Fruit fly (Drosophila melanogaster) whole organism, embryonic: ENCODE measurements around the gene CG42727.

ENCODE experiments used
- Abd-B ChIP-seq: fragments of 200-800 bp; sonication (Bioruptor generic); optimal IDR thresholded peaks from 2 replicates; lab custom pipeline; 2018; ENCODE audit warnings: missing biosample characterization, mild to moderate bottlenecking, missing genetic modification characterization, moderate library complexity
- Adf1 ChIP-seq: fragments of 200-800 bp; sonication (Bioruptor generic); IDR thresholded peaks from 2 replicates; pipeline ENCODE4 v1.3.6; 2022; ENCODE audit warnings: missing biosample characterization, missing genetic modification characterization
- CG10274 ChIP-seq: fragments of 200-800 bp; sonication (Bioruptor generic); optimal IDR thresholded peaks from 3 replicates; lab custom pipeline; 2017; ENCODE audit warnings: missing biosample characterization, mild to moderate bottlenecking, missing genetic modification characterization
- CG11247 ChIP-seq: fragments of 200-800 bp; sonication (Bioruptor generic); IDR thresholded peaks from 2 replicates; pipeline ENCODE4 v1.3.6; 2022; ENCODE audit warnings: missing biosample characterization, missing genetic modification characterization
- CG13424 ChIP-seq: fragments of 200-800 bp; sonication (Bioruptor generic); optimal IDR thresholded peaks from 2 replicates; lab custom pipeline; 2019; ENCODE audit warnings: missing biosample characterization, mild to moderate bottlenecking, missing genetic modification characterization, moderate library complexity
- CG14441 ChIP-seq: fragments of 200-800 bp; sonication (Bioruptor generic); IDR thresholded peaks from 2 replicates; pipeline ENCODE4 v1.3.6; 2022; ENCODE audit warnings: missing biosample characterization, missing genetic modification characterization
- CG14667 ChIP-seq: fragments of 200-800 bp; sonication (Bioruptor generic); IDR thresholded peaks from 2 replicates; pipeline ENCODE4 v1.3.6; 2022; ENCODE audit warnings: missing biosample characterization, missing genetic modification characterization
- CG14710 ChIP-seq: fragments of 200-800 bp; sonication (Bioruptor generic); optimal IDR thresholded peaks from 3 replicates; lab custom pipeline; 2019; ENCODE audit warnings: missing biosample characterization, mild to moderate bottlenecking, missing genetic modification characterization, moderate library complexity
- CG14860 ChIP-seq: fragments of 200-800 bp; sonication (Bioruptor generic); IDR thresholded peaks from 3 replicates; pipeline ENCODE4 v1.3.6; 2022; ENCODE audit warnings: missing biosample characterization, missing genetic modification characterization; ENCODE audit not compliant: partially characterized antibody
- CG17802 ChIP-seq: fragments of 200-800 bp; sonication (Bioruptor generic); optimal IDR thresholded peaks from 2 replicates; lab custom pipeline; 2018; ENCODE audit warnings: missing biosample characterization, mild to moderate bottlenecking, missing genetic modification characterization, moderate library complexity
- CG1792 ChIP-seq: fragments of 200-800 bp; sonication (Bioruptor generic); optimal IDR thresholded peaks from 2 replicates; lab custom pipeline; 2016; ENCODE audit warnings: missing biosample characterization, missing genetic modification characterization
- CG30403 ChIP-seq: fragments of 200-800 bp; sonication (Bioruptor generic); optimal IDR thresholded peaks from 3 replicates; lab custom pipeline; 2016; ENCODE audit warnings: missing biosample characterization, missing genetic modification characterization
- CG31224 ChIP-seq: fragments of 200-800 bp; sonication (Bioruptor generic); IDR thresholded peaks from 2 replicates; pipeline ENCODE4 v1.3.6; 2022; ENCODE audit warnings: missing biosample characterization, missing genetic modification characterization
- CG32767 ChIP-seq: fragments of 200-800 bp; sonication (Bioruptor generic); IDR thresholded peaks from 2 replicates; pipeline ENCODE4 v1.3.6; 2022; ENCODE audit warnings: missing biosample characterization, missing genetic modification characterization
- CG3726 ChIP-seq: fragments of 200-800 bp; sonication (Bioruptor generic); IDR thresholded peaks from 3 replicates; pipeline ENCODE4, ENCODE4 v1.3.6; 2022; ENCODE audit warnings: missing biosample characterization, missing genetic modification characterization
- CG5953 ChIP-seq: fragments of 200-800 bp; sonication (Bioruptor generic); IDR thresholded peaks from 2 replicates; pipeline ENCODE4 v1.3.6; 2022; ENCODE audit warnings: missing biosample characterization, missing genetic modification characterization
- CG7556 ChIP-seq: fragments of 200-800 bp; sonication (Bioruptor generic); optimal IDR thresholded peaks from 2 replicates; lab custom pipeline; 2017; ENCODE audit warnings: missing biosample characterization, mild to moderate bottlenecking, missing genetic modification characterization
- CG7963 ChIP-seq: fragments of 200-800 bp; sonication (Bioruptor generic); IDR thresholded peaks from 3 replicates; pipeline ENCODE4 v1.3.6; 2022; ENCODE audit warnings: missing biosample characterization, missing genetic modification characterization; ENCODE audit not compliant: partially characterized antibody
- CG8944 ChIP-seq: fragments of 200-800 bp; sonication (Bioruptor generic); optimal IDR thresholded peaks from 3 replicates; lab custom pipeline; 2016; ENCODE audit warnings: missing biosample characterization, missing genetic modification characterization
- CoRest ChIP-seq: fragments of 200-800 bp; sonication (Bioruptor generic); optimal IDR thresholded peaks from 3 replicates; lab custom pipeline; 2018; ENCODE audit warnings: missing biosample characterization, mild to moderate bottlenecking, missing genetic modification characterization, moderate library complexity
- D ChIP-seq, 2 experiments: fragments of 200-800 bp in 1 of 2; fragments of >200 bp in 1 of 2; sonication (Bioruptor generic) in 1 of 2; optimal IDR thresholded peaks; 2 replicates in 1 of 2; 3 replicates in 1 of 2; lab custom pipeline; 2017; ENCODE audit warnings: mild to moderate bottlenecking in 1 of 2, missing biosample characterization in 1 of 2, missing genetic modification characterization in 1 of 2, missing genetic modification reagents in 1 of 2
- Doc2 ChIP-seq: fragments of 200-800 bp; sonication (Bioruptor generic); IDR thresholded peaks from 2 replicates; pipeline ENCODE4 v1.3.6; 2022; ENCODE audit warnings: missing biosample characterization, missing genetic modification characterization
- Elba2 ChIP-seq: fragments of 200-800 bp; sonication (Bioruptor generic); optimal IDR thresholded peaks from 3 replicates; lab custom pipeline; 2016; ENCODE audit warnings: missing biosample characterization, missing genetic modification characterization
- HmgZ ChIP-seq: fragments of 200-800 bp; sonication (Bioruptor generic); optimal IDR thresholded peaks from 2 replicates; lab custom pipeline; 2018; ENCODE audit warnings: missing biosample characterization, mild to moderate bottlenecking, missing genetic modification characterization
- MBD-R2 ChIP-seq: fragments of 200-800 bp; sonication (Bioruptor generic); IDR thresholded peaks from 2 replicates; pipeline ENCODE4 v1.3.6; 2022; ENCODE audit warnings: missing biosample characterization, missing genetic modification characterization
- Rfx ChIP-seq: fragments of 200-800 bp; sonication (Bioruptor generic); IDR thresholded peaks from 2 replicates; pipeline ENCODE4 v1.3.6; 2022; ENCODE audit warnings: missing biosample characterization, missing genetic modification characterization
- Rx ChIP-seq: fragments of 200-800 bp; sonication (Bioruptor generic); IDR thresholded peaks from 2 replicates; pipeline ENCODE4 v1.3.6; 2022; ENCODE audit warnings: missing biosample characterization, missing genetic modification characterization
- chif ChIP-seq, 2 experiments: fragments of 200-800 bp; sonication (Bioruptor generic); optimal IDR thresholded peaks; 3 replicates each; lab custom pipeline; 2016; ENCODE audit warnings: missing biosample characterization in 2 of 2, missing genetic modification characterization in 2 of 2
- ci ChIP-seq: fragments of 200-800 bp; sonication (Bioruptor generic); IDR thresholded peaks from 3 replicates; pipeline ENCODE4 v1.3.6; 2022; ENCODE audit warnings: missing biosample characterization, missing genetic modification characterization
- crol ChIP-seq: fragments of 200-800 bp; sonication (Bioruptor generic); IDR thresholded peaks from 2 replicates; pipeline ENCODE4 v1.3.6; 2022; ENCODE audit warnings: missing biosample characterization, missing genetic modification characterization
- ems ChIP-seq: fragments of 200-800 bp; sonication (Bioruptor generic); optimal IDR thresholded peaks from 3 replicates; lab custom pipeline; 2016; ENCODE audit warnings: missing biosample characterization, missing genetic modification characterization
- gce ChIP-seq: fragments of 200-800 bp; sonication (Bioruptor generic); IDR thresholded peaks from 3 replicates; pipeline ENCODE4 v1.3.6; 2022; ENCODE audit warnings: missing biosample characterization, missing genetic modification characterization
- gcm ChIP-seq: fragments of 200-800 bp; sonication (Bioruptor generic); optimal IDR thresholded peaks from 2 replicates; lab custom pipeline; 2019; ENCODE audit warnings: missing biosample characterization, mild to moderate bottlenecking, missing genetic modification characterization, moderate library complexity
- h ChIP-seq: fragments of >200 bp; optimal IDR thresholded peaks from 2 replicates; lab custom pipeline; 2017
- hbn ChIP-seq: fragments of 200-800 bp; sonication (Bioruptor generic); IDR thresholded peaks from 2 replicates; pipeline ENCODE4 v1.3.6; 2022; ENCODE audit warnings: missing biosample characterization, missing genetic modification characterization; ENCODE audit not compliant: partially characterized antibody
- hth ChIP-seq: fragments of >200 bp; optimal IDR thresholded peaks from 2 replicates; lab custom pipeline; 2017; ENCODE audit warnings: inconsistent platforms
- ind ChIP-seq: fragments of 200-800 bp; sonication (Bioruptor generic); optimal IDR thresholded peaks from 3 replicates; lab custom pipeline; 2016; ENCODE audit warnings: missing biosample characterization, missing genetic modification characterization
- mam ChIP-seq: fragments of 200-800 bp; sonication (Bioruptor generic); optimal IDR thresholded peaks from 3 replicates; lab custom pipeline; 2016; ENCODE audit warnings: missing biosample characterization, missing genetic modification characterization
- nmo ChIP-seq: fragments of 200-800 bp; sonication (Bioruptor generic); optimal IDR thresholded peaks from 2 replicates; lab custom pipeline; 2018; ENCODE audit warnings: missing biosample characterization, mild to moderate bottlenecking, missing genetic modification characterization, moderate library complexity
- pho ChIP-seq: fragments of 200-800 bp; sonication (Bioruptor generic); optimal IDR thresholded peaks from 2 replicates; lab custom pipeline; 2016; ENCODE audit warnings: missing biosample characterization, missing genetic modification characterization
- phol ChIP-seq: fragments of 200-800 bp; sonication (Bioruptor generic); optimal IDR thresholded peaks from 3 replicates; lab custom pipeline; 2018; ENCODE audit warnings: missing biosample characterization, mild to moderate bottlenecking, missing genetic modification characterization, moderate library complexity
- ranshi ChIP-seq: fragments of 200-800 bp; sonication (Bioruptor generic); IDR thresholded peaks from 2 replicates; pipeline ENCODE4 v1.3.6; 2022; ENCODE audit warnings: missing biosample characterization, missing genetic modification characterization
- sima ChIP-seq: fragments of 200-800 bp; sonication (Bioruptor generic); optimal IDR thresholded peaks from 2 replicates; lab custom pipeline; 2016; ENCODE audit warnings: missing biosample characterization, missing genetic modification characterization
- sisA ChIP-seq: fragments of 200-800 bp; sonication (Bioruptor generic); IDR thresholded peaks from 2 replicates; pipeline ENCODE4 v1.3.6; 2022; ENCODE audit warnings: missing biosample characterization, missing genetic modification characterization
- slbo ChIP-seq: fragments of 200-800 bp; sonication (Bioruptor generic); IDR thresholded peaks from 2 replicates; pipeline ENCODE4 v1.3.6; 2022; ENCODE audit warnings: missing biosample characterization, missing genetic modification characterization
- slp2 ChIP-seq: fragments of 200-800 bp; sonication (Bioruptor generic); optimal IDR thresholded peaks from 2 replicates; lab custom pipeline; 2016; ENCODE audit warnings: missing biosample characterization, missing genetic modification characterization
- stc ChIP-seq: fragments of 200-800 bp; sonication (Bioruptor generic); IDR thresholded peaks from 2 replicates; pipeline ENCODE4 v1.3.6; 2022; ENCODE audit warnings: missing biosample characterization, missing genetic modification characterization
- tin ChIP-seq: fragments of 200-800 bp; sonication (Bioruptor generic); optimal IDR thresholded peaks from 3 replicates; lab custom pipeline; 2016; ENCODE audit warnings: missing biosample characterization, missing genetic modification characterization
- ttk ChIP-seq: fragments of 200-800 bp; sonication (Bioruptor generic); IDR thresholded peaks from 2 replicates; pipeline ENCODE4 v2.1.2; 2022; ENCODE audit warnings: missing biosample characterization, missing genetic modification characterization
- unpg ChIP-seq: fragments of 200-800 bp; sonication (Bioruptor generic); optimal IDR thresholded peaks from 3 replicates; lab custom pipeline; 2018; ENCODE audit warnings: missing biosample characterization, mild to moderate bottlenecking, missing genetic modification characterization, moderate library complexity
- vfl ChIP-seq: fragments of 200-800 bp; sonication (Bioruptor generic); optimal IDR thresholded peaks from 2 replicates; lab custom pipeline; 2016; ENCODE audit warnings: missing biosample characterization, missing genetic modification characterization
- zfh1 ChIP-seq: fragments of 200-800 bp; sonication (Bioruptor generic); IDR thresholded peaks from 3 replicates; pipeline ENCODE4 v1.3.6; 2022; ENCODE audit warnings: missing biosample characterization, missing genetic modification characterization

Gene CG42727

DNA sequence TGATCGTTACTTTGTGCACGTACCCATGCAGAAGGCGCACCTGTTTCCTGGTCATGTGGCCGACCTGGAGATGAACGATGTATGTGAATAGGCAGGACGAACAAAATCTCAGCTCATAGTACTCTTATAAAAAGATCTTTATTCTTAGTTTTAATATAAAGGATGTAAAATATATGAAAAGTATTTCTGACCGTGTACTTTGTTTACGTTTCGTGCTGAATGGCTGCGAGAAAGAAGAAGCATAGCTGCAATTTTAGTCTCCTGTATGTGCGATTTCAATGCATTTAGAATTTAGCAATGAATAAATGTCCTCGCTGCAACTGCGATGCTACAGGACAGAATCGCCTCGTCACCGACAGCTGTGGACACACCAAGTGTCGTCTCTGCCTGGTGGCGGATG lies at the start of gene CG42727, which contains the start of gene CG42726 (continued):
- TF ChIP-seq Elba2 (GFP tag; lab: Kevin White, UChicago) (no peak), CG3726 (GFP tag; lab: Robert Waterston, UW) (no peak), Rx (GFP tag; lab: Robert Waterston, UW) (0 out of 2 replicates have a peak, but pooled peaks have one; percentile 24), chif (GFP tag; optimal IDR thresholded peaks at IDR 0.05; lab: Kevin White, UChicago) (no peak), CG14710 (tag; lab: Kevin White, UChicago) (peak; percentile 26), ind (GFP tag; lab: Kevin White, UChicago) (peak; percentile 39), mam (peak; percentile 33), gcm (GFP tag; lab: Kevin White, UChicago) (peak; percentile 7), CG5953 (no peak), CG32767 (GFP tag; lab: Robert Waterston, UW) (no peak), CG7963 (GFP tag; lab: Robert Waterston, UW) (0 out of 3 replicates have a peak, but pooled peaks have one; percentile 16), ranshi (GFP tag; lab: Robert Waterston, UW) (peak; percentile 41; the same call in 1 of the 2 replicates), Doc2 (GFP tag; lab: Robert Waterston, UW) (no peak), crol (GFP tag; lab: Robert Waterston, UW) (no peak), D (optimal IDR thresholded peaks at IDR 0.05; lab: Kevin White, UChicago) (no peak), D (GFP tag; optimal IDR thresholded peaks at IDR 0.05; lab: Kevin White, UChicago) (no peak), phol (tag; lab: Kevin White, UChicago) (peak; percentile 47), stc (GFP tag; lab: Robert Waterston, UW) (0 out of 2 replicates have a peak, but pooled peaks have one; percentile 31), slp2 (GFP tag; lab: Kevin White, UChicago) (no peak), CoRest (tag; lab: Kevin White, UChicago) (peak; percentile 22), Abd-B (no peak), CG11247 (GFP tag; lab: Robert Waterston, UW) (no peak), pho (no peak), gce (0 out of 3 replicates have a peak, but pooled peaks have one; percentile 27), CG8944 (no peak), CG14441 (GFP tag; lab: Robert Waterston, UW) (0 out of 2 replicates have a peak, but pooled peaks have one; percentile 26), CG14667 (no peak), nmo (GFP tag; lab: Kevin White, UChicago) (peak; percentile 36), hbn (no peak), unpg (peak; percentile 50), slbo (peak; percentile 58; the same call in 1 of the 2 replicates), MBD-R2 (GFP tag; lab: Robert Waterston, UW) (peak; percentile 94), Adf1 (no peak), ems (GFP tag; lab: Kevin White, UChicago) (peak; percentile 52), zfh1 (no peak), CG30403 (peak; percentile 45), ci (GFP tag; lab: Robert Waterston, UW) (peak; percentile 66), hth (lab: Kevin White, UChicago) (no peak), CG13424 (tag; lab: Kevin White, UChicago) (peak; percentile 42), sima (GFP tag; lab: Kevin White, UChicago) (no peak), CG17802 (no peak), ttk (no peak), h (lab: Kevin White, UChicago) (no peak), CG14860 (GFP tag; lab: Robert Waterston, UW) (no peak), Rfx (GFP tag; lab: Robert Waterston, UW) (peak; percentile 50; the same call in 1 of the 2 replicates), HmgZ (tag; lab: Kevin White, UChicago) (peak; percentile 23), CG1792 (GFP tag; lab: Kevin White, UChicago) (no peak), sisA (GFP tag; lab: Robert Waterston, UW) (peak; percentile 30), CG10274 (no peak), CG31224 (GFP tag; lab: Robert Waterston, UW) (no peak), vfl (GFP tag; lab: Kevin White, UChicago) (peak; percentile 16), CG7556 (GFP tag; lab: Kevin White, UChicago) (peak; percentile 2), tin (GFP tag; lab: Kevin White, UChicago) (peak; percentile 51)
